Fruit fly (Drosophila melanogaster) whole organism, embryonic: ENCODE data around the gene CG15373.

Source experiments
- Antp ChIP-seq: fragments of 200-800 bp; sonication (Bioruptor generic); optimal IDR thresholded peaks from 3 replicates; lab custom pipeline; 2016; ENCODE audit warnings: missing biosample characterization, missing genetic modification characterization
- Atf6 ChIP-seq: fragments of 200-800 bp; sonication (Bioruptor generic); IDR thresholded peaks from 2 replicates; pipeline ENCODE4 v1.3.6; 2022; ENCODE audit warnings: missing biosample characterization, missing genetic modification characterization
- Bdp1 ChIP-seq: fragments of 200-800 bp; sonication (Bioruptor generic); optimal IDR thresholded peaks from 3 replicates; lab custom pipeline; 2016; ENCODE audit warnings: missing biosample characterization, missing genetic modification characterization
- Bteb2 ChIP-seq: fragments of 200-800 bp; sonication (Bioruptor generic); optimal IDR thresholded peaks from 2 replicates; lab custom pipeline; 2016; ENCODE audit warnings: missing biosample characterization, missing genetic modification characterization
- CG10654 ChIP-seq: fragments of 200-800 bp; sonication (Bioruptor generic); optimal IDR thresholded peaks from 2 replicates; lab custom pipeline; 2016; ENCODE audit warnings: missing biosample characterization, missing genetic modification characterization
- CG12155 ChIP-seq: fragments of 200-800 bp; sonication (Bioruptor generic); optimal IDR thresholded peaks from 3 replicates; lab custom pipeline; 2016; ENCODE audit warnings: missing biosample characterization, missing genetic modification characterization
- CG14860 ChIP-seq: fragments of 200-800 bp; sonication (Bioruptor generic); IDR thresholded peaks from 3 replicates; pipeline ENCODE4 v1.3.6; 2022; ENCODE audit warnings: missing biosample characterization, missing genetic modification characterization; ENCODE audit not compliant: partially characterized antibody
- CG16813 ChIP-seq: fragments of 200-800 bp; sonication (Bioruptor generic); IDR thresholded peaks from 3 replicates; pipeline ENCODE4 v1.3.6; 2022; ENCODE audit warnings: missing biosample characterization, missing genetic modification characterization; ENCODE audit not compliant: partially characterized antibody
- CG2116 ChIP-seq: fragments of 200-800 bp; sonication (Bioruptor generic); optimal IDR thresholded peaks from 3 replicates; lab custom pipeline; 2018; ENCODE audit warnings: missing biosample characterization, mild to moderate bottlenecking, missing genetic modification characterization
- CG2120 ChIP-seq: fragments of 200-800 bp; sonication (Bioruptor generic); optimal IDR thresholded peaks from 3 replicates; lab custom pipeline; 2016; ENCODE audit warnings: missing biosample characterization, missing genetic modification characterization
- CG2199 ChIP-seq: fragments of 200-800 bp; sonication (Bioruptor generic); IDR thresholded peaks from 3 replicates; pipeline ENCODE4 v1.3.6; 2022; ENCODE audit warnings: missing biosample characterization, missing genetic modification characterization
- CG3407 ChIP-seq: fragments of 200-800 bp; sonication (Bioruptor generic); optimal IDR thresholded peaks from 2 replicates; lab custom pipeline; 2018; ENCODE audit warnings: missing biosample characterization, mild to moderate bottlenecking, missing genetic modification characterization
- CG6175 ChIP-seq: fragments of 200-800 bp; sonication (Bioruptor generic); IDR thresholded peaks from 3 replicates; pipeline ENCODE4 v1.3.6; 2022; ENCODE audit warnings: missing biosample characterization, missing genetic modification characterization
- CG6791 ChIP-seq: fragments of 200-800 bp; sonication (Bioruptor generic); IDR thresholded peaks from 3 replicates; pipeline ENCODE4 v1.3.6; 2022; ENCODE audit warnings: missing biosample characterization, missing genetic modification characterization; ENCODE audit not compliant: partially characterized antibody
- CG7271 ChIP-seq: fragments of 200-800 bp; sonication (Bioruptor generic); optimal IDR thresholded peaks from 2 replicates; lab custom pipeline; 2018; ENCODE audit warnings: missing biosample characterization, mild to moderate bottlenecking, missing genetic modification characterization, moderate library complexity
- CG8290 ChIP-seq, 3 experiments: fragments of 200-800 bp; sonication (Bioruptor generic); optimal IDR thresholded peaks; 2 replicates each; lab custom pipeline; 2016 to 2019; ENCODE audit warnings: missing biosample characterization in 3 of 3, missing genetic modification characterization in 3 of 3, mild to moderate bottlenecking in 2 of 3, moderate library complexity in 1 of 3
- CG9215 ChIP-seq: fragments of 200-800 bp; sonication (Bioruptor generic); IDR thresholded peaks from 2 replicates; pipeline ENCODE4 v1.3.6; 2022; ENCODE audit warnings: missing biosample characterization, missing genetic modification characterization
- CG9727 ChIP-seq: fragments of 200-800 bp; sonication (Bioruptor generic); optimal IDR thresholded peaks from 3 replicates; lab custom pipeline; 2017; ENCODE audit warnings: missing biosample characterization, mild to moderate bottlenecking, missing genetic modification characterization
- CG9817 ChIP-seq: fragments of 200-800 bp; sonication (Bioruptor generic); optimal IDR thresholded peaks from 2 replicates; lab custom pipeline; 2018; ENCODE audit warnings: missing biosample characterization, mild to moderate bottlenecking, missing genetic modification characterization, moderate library complexity
- Drgx ChIP-seq: fragments of 200-800 bp; sonication (Bioruptor generic); IDR thresholded peaks from 2 replicates; pipeline ENCODE4 v1.3.6; 2022; ENCODE audit warnings: missing biosample characterization, missing genetic modification characterization
- Ets97D ChIP-seq: fragments of 200-800 bp; sonication (Bioruptor generic); optimal IDR thresholded peaks from 3 replicates; lab custom pipeline; 2016; ENCODE audit warnings: missing biosample characterization, missing genetic modification characterization
- HmgD ChIP-seq: fragments of 200-800 bp; sonication (Bioruptor generic); optimal IDR thresholded peaks from 3 replicates; lab custom pipeline; 2016; ENCODE audit warnings: missing biosample characterization, missing genetic modification characterization
- HmgZ ChIP-seq: fragments of 200-800 bp; sonication (Bioruptor generic); optimal IDR thresholded peaks from 2 replicates; lab custom pipeline; 2018; ENCODE audit warnings: missing biosample characterization, mild to moderate bottlenecking, missing genetic modification characterization
- Hr78 ChIP-seq, 2 experiments: fragments of 200-800 bp in 1 of 2; fragments of >200 bp in 1 of 2; sonication (Bioruptor generic) in 1 of 2; optimal IDR thresholded peaks; 2 replicates each; lab custom pipeline; 2017 to 2019; ENCODE audit warnings: missing biosample characterization in 2 of 2, missing genetic modification characterization in 2 of 2, mild to moderate bottlenecking in 1 of 2, moderate library complexity in 1 of 2
- Kr ChIP-seq: fragments of 200-800 bp; sonication (Bioruptor generic); optimal IDR thresholded peaks from 2 replicates; lab custom pipeline; 2017; ENCODE audit warnings: missing biosample characterization, mild to moderate bottlenecking, missing genetic modification characterization
- Nf-YA ChIP-seq: fragments of 200-800 bp; sonication (Bioruptor generic); IDR thresholded peaks from 2 replicates; pipeline ENCODE4 v1.3.6; 2022; ENCODE audit warnings: missing biosample characterization, missing genetic modification characterization
- Rfx ChIP-seq: fragments of 200-800 bp; sonication (Bioruptor generic); IDR thresholded peaks from 2 replicates; pipeline ENCODE4 v1.3.6; 2022; ENCODE audit warnings: missing biosample characterization, missing genetic modification characterization
- Sox102F ChIP-seq: fragments of 200-800 bp; sonication (Bioruptor generic); optimal IDR thresholded peaks from 2 replicates; lab custom pipeline; 2018; ENCODE audit warnings: missing biosample characterization, mild to moderate bottlenecking, missing genetic modification characterization, moderate library complexity
- Usf ChIP-seq: fragments of 200-800 bp; sonication (Bioruptor generic); optimal IDR thresholded peaks from 2 replicates; lab custom pipeline; 2017; ENCODE audit warnings: missing genotype, missing biosample characterization, missing genetic modification characterization
- bowl ChIP-seq: fragments of 200-800 bp; sonication (Bioruptor generic); IDR thresholded peaks from 2 replicates; pipeline ENCODE4 v1.3.6; 2022; ENCODE audit warnings: missing biosample characterization, missing genetic modification characterization
- bsh ChIP-seq, 2 experiments: fragments of 200-800 bp; sonication (Bioruptor generic); optimal IDR thresholded peaks; 2 replicates each; lab custom pipeline; 2017 to 2018; ENCODE audit warnings: mild to moderate bottlenecking in 2 of 2, missing biosample characterization in 2 of 2, missing genetic modification characterization in 2 of 2, moderate library complexity in 1 of 2
- caup ChIP-seq: fragments of 200-800 bp; sonication (Bioruptor generic); optimal IDR thresholded peaks from 3 replicates; lab custom pipeline; 2017; ENCODE audit warnings: missing biosample characterization, mild to moderate bottlenecking, missing genetic modification characterization, moderate library complexity; ENCODE audit not compliant: severe bottlenecking
- crol ChIP-seq: fragments of 200-800 bp; sonication (Bioruptor generic); IDR thresholded peaks from 2 replicates; pipeline ENCODE4 v1.3.6; 2022; ENCODE audit warnings: missing biosample characterization, missing genetic modification characterization
- dimm ChIP-seq: fragments of 200-800 bp; sonication (Bioruptor generic); IDR thresholded peaks from 2 replicates; pipeline ENCODE4 v1.3.6; 2022; ENCODE audit warnings: missing biosample characterization, missing genetic modification characterization
- fd96Cb ChIP-seq: fragments of 200-800 bp; sonication (Bioruptor generic); optimal IDR thresholded peaks from 2 replicates; lab custom pipeline; 2018; ENCODE audit warnings: missing biosample characterization, mild to moderate bottlenecking, missing genetic modification characterization, moderate library complexity
- gce ChIP-seq: fragments of 200-800 bp; sonication (Bioruptor generic); IDR thresholded peaks from 3 replicates; pipeline ENCODE4 v1.3.6; 2022; ENCODE audit warnings: missing biosample characterization, missing genetic modification characterization
- grn ChIP-seq: fragments of 200-800 bp; sonication (Bioruptor generic); optimal IDR thresholded peaks from 3 replicates; lab custom pipeline; 2017; ENCODE audit warnings: missing biosample characterization, missing genetic modification characterization
- ham ChIP-seq: fragments of 200-800 bp; sonication (Bioruptor generic); IDR thresholded peaks from 2 replicates; pipeline ENCODE4 v1.3.6; 2022; ENCODE audit warnings: missing biosample characterization, missing genetic modification characterization
- kay ChIP-seq: fragments of 200-800 bp; sonication (Bioruptor generic); optimal IDR thresholded peaks from 2 replicates; lab custom pipeline; 2016; ENCODE audit warnings: missing biosample characterization, missing genetic modification characterization
- klu ChIP-seq: fragments of 200-800 bp; sonication (Bioruptor generic); IDR thresholded peaks from 2 replicates; pipeline ENCODE4 v1.3.6; 2022; ENCODE audit warnings: missing biosample characterization, missing genetic modification characterization
- mirr ChIP-seq: fragments of 200-800 bp; sonication (Bioruptor generic); optimal IDR thresholded peaks from 3 replicates; lab custom pipeline; 2018; ENCODE audit warnings: missing biosample characterization, mild to moderate bottlenecking, missing genetic modification characterization
- nau ChIP-seq: fragments of 200-800 bp; sonication (Bioruptor generic); optimal IDR thresholded peaks from 3 replicates; lab custom pipeline; 2017; ENCODE audit warnings: missing biosample characterization, mild to moderate bottlenecking, missing genetic modification characterization, missing genetic modification reagents
- org-1 ChIP-seq: fragments of 200-800 bp; sonication (Bioruptor generic); optimal IDR thresholded peaks from 2 replicates; lab custom pipeline; 2017; ENCODE audit warnings: missing biosample characterization, missing genetic modification characterization
- pita ChIP-seq: fragments of 200-800 bp; sonication (Bioruptor generic); optimal IDR thresholded peaks from 2 replicates; lab custom pipeline; 2017; ENCODE audit warnings: missing biosample characterization, mild to moderate bottlenecking, missing genetic modification characterization
- pros ChIP-seq: fragments of 200-800 bp; sonication (Bioruptor generic); optimal IDR thresholded peaks from 3 replicates; lab custom pipeline; 2019; ENCODE audit warnings: missing biosample characterization, mild to moderate bottlenecking, missing genetic modification characterization, moderate library complexity
- sens ChIP-seq: fragments of 200-800 bp; sonication (Bioruptor generic); peaks from one replicate; lab custom pipeline; 2016; ENCODE audit warnings: missing biosample characterization, missing genetic modification characterization
- sqz ChIP-seq: fragments of 200-800 bp; sonication (Bioruptor generic); optimal IDR thresholded peaks from 3 replicates; lab custom pipeline; 2018; ENCODE audit warnings: missing biosample characterization, mild to moderate bottlenecking, missing genetic modification characterization
- toy ChIP-seq: fragments of 200-800 bp; sonication (Bioruptor generic); IDR thresholded peaks from 2 replicates; pipeline ENCODE4 v1.3.6; 2022; ENCODE audit warnings: missing biosample characterization, missing genetic modification characterization
- tx ChIP-seq: fragments of 200-800 bp; sonication (Bioruptor generic); optimal IDR thresholded peaks from 2 replicates; lab custom pipeline; 2016; ENCODE audit warnings: missing biosample characterization, missing genetic modification characterization
- unpg ChIP-seq: fragments of 200-800 bp; sonication (Bioruptor generic); optimal IDR thresholded peaks from 3 replicates; lab custom pipeline; 2018; ENCODE audit warnings: missing biosample characterization, mild to moderate bottlenecking, missing genetic modification characterization, moderate library complexity

The CG15373 gene

DNA sequence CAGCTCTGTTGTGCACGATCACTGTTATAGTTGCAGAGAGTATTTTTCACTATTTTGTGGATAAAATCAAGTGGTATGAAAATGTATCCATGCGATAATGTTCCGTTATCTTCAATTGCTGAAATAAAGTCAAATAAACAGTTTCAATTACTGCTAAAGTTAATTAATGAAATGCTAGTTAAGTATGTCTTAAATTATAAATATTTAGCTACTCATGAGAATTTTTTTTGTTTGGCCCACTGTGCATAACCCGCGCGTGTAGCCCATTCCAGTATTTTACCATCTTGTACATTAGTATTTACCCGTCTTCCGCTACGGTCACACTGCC is 41.6 kb downstream of the CG15373 start, which contains the start of gene Ada3 (continued):
- TF ChIP-seq Antp (GFP tag; lab: Kevin White, UChicago) (peak; percentile 65), Bdp1 (peak; percentile 58), unpg (peak; percentile 71), bowl (GFP tag; lab: Robert Waterston, UW) (no peak), CG2120 (GFP tag; lab: Kevin White, UChicago) (peak; percentile 90), toy (GFP tag; lab: Robert Waterston, UW) (0 out of 2 replicates have a peak, but pooled peaks have one; percentile 35), ham (GFP tag; lab: Robert Waterston, UW) (no peak), bsh (GFP tag; optimal IDR thresholded peaks at IDR 0.05; lab: Kevin White, UChicago) (peak in 1 of 2 experiments; percentile 64), Sox102F (peak; percentile 70), tx (GFP tag; lab: Kevin White, UChicago) (peak; percentile 50), Hr78 (GFP tag; optimal IDR thresholded peaks at IDR 0.05; lab: Kevin White, UChicago) (no peak), Usf (GFP tag; lab: Kevin White, UChicago) (peak; percentile 36), CG8290 (GFP tag; optimal IDR thresholded peaks at IDR 0.05; lab: Kevin White, UChicago) (peak; percentile 42), CG8290 (tag; optimal IDR thresholded peaks at IDR 0.05; lab: Kevin White, UChicago) (peak; percentile 58 to 66), CG2116 (peak; percentile 57), Drgx (peak; percentile 59; the same call in 1 of the 2 replicates), kay (peak; percentile 27), pita (GFP tag; lab: Kevin White, UChicago) (no peak), CG9727 (GFP tag; lab: Kevin White, UChicago) (peak; percentile 74), HmgZ (tag; lab: Kevin White, UChicago) (peak; percentile 76), CG16813 (GFP tag; lab: Robert Waterston, UW) (no peak; the same call in 2 of the 3 replicates), CG14860 (GFP tag; lab: Robert Waterston, UW) (no peak), CG3407 (peak; percentile 52), nau (GFP tag; lab: Kevin White, UChicago) (peak; percentile 44), CG12155 (GFP tag; lab: Kevin White, UChicago) (peak; percentile 82), CG2199 (GFP tag; lab: Robert Waterston, UW) (no peak), Rfx (GFP tag; lab: Robert Waterston, UW) (peak; percentile 79; the same call in 1 of the 2 replicates), CG6791 (GFP tag; lab: Robert Waterston, UW) (no peak), Ets97D (GFP tag; lab: Kevin White, UChicago) (peak; percentile 67), org-1 (GFP tag; lab: Kevin White, UChicago) (peak; percentile 53), CG10654 (GFP tag; lab: Kevin White, UChicago) (peak; percentile 52), CG6175 (0 out of 3 replicates have a peak, but pooled peaks have one; percentile 31), CG9215 (GFP tag; lab: Robert Waterston, UW) (peak; percentile 67), Atf6 (GFP tag; lab: Robert Waterston, UW) (peak; percentile 64; the same call in 1 of the 2 replicates), mirr (GFP tag; lab: Kevin White, UChicago) (peak; percentile 13), Nf-YA (no peak), CG9817 (peak; percentile 77), CG7271 (no peak), pros (GFP tag; lab: Kevin White, UChicago) (no peak), grn (peak; percentile 27), HmgD (GFP tag; lab: Kevin White, UChicago) (no peak), gce (GFP tag; lab: Robert Waterston, UW) (no peak), dimm (GFP tag; lab: Robert Waterston, UW) (no peak), fd96Cb (tag; lab: Kevin White, UChicago) (peak; percentile 68), Kr (GFP tag; lab: Kevin White, UChicago) (no peak), crol (GFP tag; lab: Robert Waterston, UW) (no peak), Bteb2 (GFP tag; lab: Kevin White, UChicago) (peak; percentile 60), klu (peak; percentile 51), sqz (GFP tag; lab: Kevin White, UChicago) (peak; percentile 34), caup (GFP tag; lab: Kevin White, UChicago) (peak; percentile 62), sens (GFP tag; lab: Kevin White, UChicago) (peak; percentile 97)
